Fruit fly (Drosophila melanogaster): ENCODE measurements around the gene Gs1l.

dm6 chr2L:4452798-4453197 is 3.8 kb downstream of the Gs1l start, which contains the start of gene CG15439:
- TF ChIP-seq Dll (optimal IDR thresholded peaks at IDR 0.05) = no peak
- no peak for TF ChIP-seq EcR (GFP tag; optimal IDR thresholded peaks at IDR 0.05)
- TF ChIP-seq pan (optimal IDR thresholded peaks at IDR 0.05) = no peak
- TF ChIP-seq usp (GFP tag; optimal IDR thresholded peaks at IDR 0.05) = no peak

Data from whole organism.